Fruit fly (Drosophila melanogaster) whole organism, embryonic: ENCODE measurements around the gene CG10376.

Experiments used
- CG10565 ChIP-seq: fragments of 200-800 bp; sonication (Bioruptor generic); optimal IDR thresholded peaks from 3 replicates; lab custom pipeline; 2016; ENCODE audit warnings: missing biosample characterization, mild to moderate bottlenecking, missing genetic modification characterization
- CG11560 ChIP-seq: fragments of 200-800 bp; sonication (Bioruptor generic); IDR thresholded peaks from 3 replicates; pipeline ENCODE4 v1.3.6; 2022; ENCODE audit warnings: missing biosample characterization, missing genetic modification characterization
- CG12744 ChIP-seq: fragments of 200-800 bp; sonication (Bioruptor generic); optimal IDR thresholded peaks from 2 replicates; lab custom pipeline; 2016; ENCODE audit warnings: missing biosample characterization, missing genetic modification characterization
- CG12942 ChIP-seq: fragments of 200-800 bp; sonication (Bioruptor generic); optimal IDR thresholded peaks from 3 replicates; lab custom pipeline; 2016; ENCODE audit warnings: missing biosample characterization, missing genetic modification characterization
- CG13123 ChIP-seq: fragments of 200-800 bp; sonication (Bioruptor generic); optimal IDR thresholded peaks from 2 replicates; lab custom pipeline; 2016; ENCODE audit warnings: missing biosample characterization, missing genetic modification characterization
- CG15269 ChIP-seq: fragments of 200-800 bp; sonication (Bioruptor generic); optimal IDR thresholded peaks from 2 replicates; lab custom pipeline; 2018; ENCODE audit warnings: missing biosample characterization, mild to moderate bottlenecking, missing genetic modification characterization, moderate library complexity
- CG1602 ChIP-seq: fragments of 200-800 bp; sonication (Bioruptor generic); optimal IDR thresholded peaks from 3 replicates; lab custom pipeline; 2016; ENCODE audit warnings: missing biosample characterization, missing genetic modification characterization
- CG1603 ChIP-seq: fragments of 200-800 bp; sonication (Bioruptor generic); optimal IDR thresholded peaks from 2 replicates; lab custom pipeline; 2019; ENCODE audit warnings: missing biosample characterization, mild to moderate bottlenecking, missing genetic modification characterization, moderate library complexity
- CG17328 ChIP-seq: fragments of 200-800 bp; sonication (Bioruptor generic); IDR thresholded peaks from 2 replicates; pipeline ENCODE4 v1.3.6; 2022; ENCODE audit warnings: missing biosample characterization, missing genetic modification characterization
- CG17359 ChIP-seq: fragments of 200-800 bp; sonication (Bioruptor generic); optimal IDR thresholded peaks from 3 replicates; lab custom pipeline; 2018; ENCODE audit warnings: missing biosample characterization, mild to moderate bottlenecking, missing genetic modification characterization, moderate library complexity
- CG17361 ChIP-seq: fragments of 200-800 bp; sonication (Bioruptor generic); IDR thresholded peaks from 3 replicates; pipeline ENCODE4 v1.3.6; 2022; ENCODE audit warnings: missing biosample characterization, missing genetic modification characterization
- CG30403 ChIP-seq: fragments of 200-800 bp; sonication (Bioruptor generic); optimal IDR thresholded peaks from 3 replicates; lab custom pipeline; 2016; ENCODE audit warnings: missing biosample characterization, missing genetic modification characterization
- CG34224 ChIP-seq: fragments of 200-800 bp; sonication (Bioruptor generic); IDR thresholded peaks from 3 replicates; pipeline ENCODE4 v1.3.6; 2022; ENCODE audit warnings: missing biosample characterization, missing genetic modification characterization; ENCODE audit not compliant: partially characterized antibody
- CG3838 ChIP-seq: fragments of 200-800 bp; sonication (Bioruptor generic); optimal IDR thresholded peaks from 3 replicates; lab custom pipeline; 2016; ENCODE audit warnings: missing biosample characterization, missing genetic modification characterization
- CG3847 ChIP-seq: fragments of 200-800 bp; sonication (Bioruptor generic); IDR thresholded peaks from 2 replicates; pipeline ENCODE4 v1.3.6; 2022; ENCODE audit warnings: missing biosample characterization, missing genetic modification characterization
- CG4730 ChIP-seq: fragments of 200-800 bp; sonication (Bioruptor generic); IDR thresholded peaks from 2 replicates; pipeline ENCODE4 v1.3.6; 2022; ENCODE audit warnings: missing biosample characterization, missing genetic modification characterization
- CG4820 ChIP-seq: fragments of 200-800 bp; sonication (Bioruptor generic); optimal IDR thresholded peaks from 3 replicates; lab custom pipeline; 2016; ENCODE audit warnings: missing biosample characterization, missing genetic modification characterization
- CG5180 ChIP-seq: fragments of 200-800 bp; sonication (Bioruptor generic); optimal IDR thresholded peaks from 3 replicates; lab custom pipeline; 2017; ENCODE audit warnings: missing biosample characterization, missing genetic modification characterization, mild to moderate bottlenecking, moderate library complexity, missing genetic modification reagents
- CG7556 ChIP-seq: fragments of 200-800 bp; sonication (Bioruptor generic); optimal IDR thresholded peaks from 2 replicates; lab custom pipeline; 2017; ENCODE audit warnings: missing biosample characterization, mild to moderate bottlenecking, missing genetic modification characterization
- CG9797 ChIP-seq: fragments of 200-800 bp; sonication (Bioruptor generic); optimal IDR thresholded peaks from 3 replicates; lab custom pipeline; 2018; ENCODE audit warnings: missing biosample characterization, mild to moderate bottlenecking, missing genetic modification characterization
- CG9932 ChIP-seq: fragments of 200-800 bp; sonication (Bioruptor generic); IDR thresholded peaks from 2 replicates; pipeline ENCODE4 v1.3.6; 2022; ENCODE audit warnings: missing biosample characterization, missing genetic modification characterization
- CkIIα-i1 ChIP-seq: fragments of 200-800 bp; sonication (Bioruptor generic); IDR thresholded peaks from 2 replicates; pipeline ENCODE4 v1.3.6; 2022; ENCODE audit warnings: missing biosample characterization, missing genetic modification characterization
- Doc2 ChIP-seq: fragments of 200-800 bp; sonication (Bioruptor generic); IDR thresholded peaks from 2 replicates; pipeline ENCODE4 v1.3.6; 2022; ENCODE audit warnings: missing biosample characterization, missing genetic modification characterization
- HmgZ ChIP-seq: fragments of 200-800 bp; sonication (Bioruptor generic); optimal IDR thresholded peaks from 2 replicates; lab custom pipeline; 2018; ENCODE audit warnings: missing biosample characterization, mild to moderate bottlenecking, missing genetic modification characterization
- Hmr ChIP-seq: fragments of 200-800 bp; sonication (Bioruptor generic); optimal IDR thresholded peaks from 3 replicates; lab custom pipeline; 2017; ENCODE audit warnings: mild to moderate bottlenecking, missing biosample characterization, missing genetic modification reagents, missing genetic modification characterization
- Hr3 ChIP-seq: fragments of 200-800 bp; sonication (Bioruptor generic); optimal IDR thresholded peaks from 3 replicates; lab custom pipeline; 2016; ENCODE audit warnings: missing biosample characterization, missing genetic modification characterization
- MESR4 ChIP-seq: fragments of 200-800 bp; sonication (Bioruptor generic); optimal IDR thresholded peaks from 2 replicates; lab custom pipeline; 2018; ENCODE audit warnings: missing biosample characterization, mild to moderate bottlenecking, missing genetic modification characterization, moderate library complexity
- Mad ChIP-seq: fragments of 200-800 bp; sonication (Bioruptor generic); optimal IDR thresholded peaks from 2 replicates; lab custom pipeline; 2016; ENCODE audit warnings: missing biosample characterization, missing genetic modification characterization
- Scr ChIP-seq: fragments of 200-800 bp; sonication (Bioruptor generic); IDR thresholded peaks from 2 replicates; pipeline ENCODE4 v1.3.6; 2022; ENCODE audit warnings: missing biosample characterization, missing genetic modification characterization; ENCODE audit not compliant: partially characterized antibody
- Side ChIP-seq: fragments of 200-800 bp; sonication (Bioruptor generic); optimal IDR thresholded peaks from 2 replicates; lab custom pipeline; 2016; ENCODE audit warnings: missing biosample characterization, missing genetic modification characterization
- Sin3A ChIP-seq: fragments of >200 bp; optimal IDR thresholded peaks from 2 replicates; lab custom pipeline; 2018
- Stat92E ChIP-seq, 3 experiments: fragments of >200 bp in 2 of 3; fragments of 200-800 bp in 1 of 3; sonication (Bioruptor generic) in 1 of 3; optimal IDR thresholded peaks; 2 replicates each; lab custom pipeline; 2017 to 2019; ENCODE audit warnings: missing biosample characterization in 3 of 3, missing genetic modification characterization in 3 of 3, mild to moderate bottlenecking in 1 of 3, moderate library complexity in 1 of 3
- Tbp ChIP-seq: fragments of >200 bp; optimal IDR thresholded peaks from 2 replicates; lab custom pipeline; 2018; ENCODE audit warnings: missing biosample characterization, missing genetic modification characterization
- Vsx1 ChIP-seq: fragments of 200-800 bp; sonication (Bioruptor generic); optimal IDR thresholded peaks from 2 replicates; lab custom pipeline; 2017; ENCODE audit warnings: missing biosample characterization, mild to moderate bottlenecking, missing genetic modification characterization, missing genetic modification reagents
- croc ChIP-seq: fragments of 200-800 bp; sonication (Bioruptor generic); conservative IDR thresholded peaks from 3 replicates; pipeline ENCODE4 v1.3.6; 2022; ENCODE audit warnings: missing biosample characterization, missing genetic modification characterization
- gce ChIP-seq: fragments of 200-800 bp; sonication (Bioruptor generic); IDR thresholded peaks from 3 replicates; pipeline ENCODE4 v1.3.6; 2022; ENCODE audit warnings: missing biosample characterization, missing genetic modification characterization
- gsb ChIP-seq: fragments of 200-800 bp; sonication (Bioruptor generic); IDR thresholded peaks from 2 replicates; pipeline ENCODE4 v1.3.6; 2022; ENCODE audit warnings: missing biosample characterization, missing genetic modification characterization
- hb ChIP-seq: fragments of 200-800 bp; sonication (Bioruptor generic); IDR thresholded peaks from 3 replicates; pipeline ENCODE4 v1.3.6; 2022; ENCODE audit warnings: missing biosample characterization, missing genetic modification characterization; ENCODE audit not compliant: partially characterized antibody
- klu ChIP-seq: fragments of 200-800 bp; sonication (Bioruptor generic); IDR thresholded peaks from 2 replicates; pipeline ENCODE4 v1.3.6; 2022; ENCODE audit warnings: missing biosample characterization, missing genetic modification characterization
- lab ChIP-seq: fragments of 200-800 bp; sonication (Bioruptor generic); optimal IDR thresholded peaks from 3 replicates; lab custom pipeline; 2017; ENCODE audit warnings: missing biosample characterization, missing genetic modification characterization, mild to moderate bottlenecking, moderate library complexity, missing genetic modification reagents
- lilli ChIP-seq: fragments of 200-800 bp; sonication (Bioruptor generic); optimal IDR thresholded peaks from 3 replicates; lab custom pipeline; 2016; ENCODE audit warnings: missing biosample characterization, missing genetic modification characterization
- mam ChIP-seq: fragments of 200-800 bp; sonication (Bioruptor generic); optimal IDR thresholded peaks from 3 replicates; lab custom pipeline; 2016; ENCODE audit warnings: missing biosample characterization, missing genetic modification characterization
- nerfin-2 ChIP-seq: fragments of 200-800 bp; sonication (Bioruptor generic); IDR thresholded peaks from 2 replicates; pipeline ENCODE4 v1.3.6; 2022; ENCODE audit warnings: missing biosample characterization, missing genetic modification characterization; ENCODE audit not compliant: partially characterized antibody
- sob ChIP-seq: fragments of 200-800 bp; sonication (Bioruptor generic); IDR thresholded peaks from 2 replicates; pipeline ENCODE4 v1.3.6; 2022; ENCODE audit warnings: missing biosample characterization, missing genetic modification characterization
- sqz ChIP-seq: fragments of 200-800 bp; sonication (Bioruptor generic); optimal IDR thresholded peaks from 3 replicates; lab custom pipeline; 2018; ENCODE audit warnings: missing biosample characterization, mild to moderate bottlenecking, missing genetic modification characterization
- sug ChIP-seq: fragments of 200-800 bp; optimal IDR thresholded peaks from 2 replicates; lab custom pipeline; 2019; ENCODE audit warnings: missing biosample characterization, mild to moderate bottlenecking, missing genetic modification characterization, moderate library complexity
- tll ChIP-seq, 2 experiments: fragments of 200-800 bp in 1 of 2; fragments of >200 bp in 1 of 2; sonication (Bioruptor generic) in 1 of 2; optimal IDR thresholded peaks; 2 replicates each; lab custom pipeline; 2017 to 2019; ENCODE audit warnings: missing biosample characterization in 2 of 2, missing genetic modification characterization in 2 of 2, mild to moderate bottlenecking in 1 of 2, moderate library complexity in 1 of 2
- tx ChIP-seq: fragments of 200-800 bp; sonication (Bioruptor generic); optimal IDR thresholded peaks from 2 replicates; lab custom pipeline; 2016; ENCODE audit warnings: missing biosample characterization, missing genetic modification characterization
- zfh2 ChIP-seq: fragments of 200-800 bp; sonication (Bioruptor generic); optimal IDR thresholded peaks from 2 replicates; lab custom pipeline; 2016; ENCODE audit warnings: missing biosample characterization, missing genetic modification characterization

CG10376 gene

DNA sequence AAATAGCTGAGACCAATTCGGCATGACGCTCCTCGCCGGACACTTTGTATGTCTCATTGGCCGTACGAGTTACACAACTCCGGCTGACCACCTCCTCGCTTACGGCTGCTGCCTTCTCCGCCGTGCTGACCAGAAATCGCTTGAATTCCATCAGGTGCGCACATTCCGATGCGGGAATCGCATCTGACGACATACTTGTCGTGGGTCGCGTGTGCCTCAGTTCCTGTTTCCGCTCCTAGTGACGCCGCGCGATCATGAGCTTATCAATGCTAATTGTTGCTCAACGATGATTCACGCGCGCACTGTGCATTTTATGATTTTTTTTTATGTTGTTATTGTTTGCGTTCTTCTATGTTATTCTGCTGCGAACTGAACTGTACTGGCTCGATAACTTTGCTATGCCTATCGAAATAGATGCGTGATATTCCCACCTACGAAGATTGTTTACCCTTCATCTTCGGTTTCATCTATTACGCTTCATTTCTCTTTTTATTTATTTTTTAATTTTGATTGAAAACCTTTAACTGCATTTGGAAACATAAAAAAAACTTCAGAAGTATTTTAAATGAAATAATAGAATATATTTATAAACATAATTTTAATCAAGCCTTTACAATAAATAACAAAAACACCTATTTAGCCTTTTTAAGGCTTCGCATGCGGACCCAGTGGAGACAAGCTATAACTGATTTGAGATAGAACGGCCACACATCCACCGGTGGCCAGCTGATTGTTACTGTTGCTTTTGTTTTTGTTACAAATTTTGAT, at the start of gene CG10376, which contains the start of gene CG10343 (continued):
- TF ChIP-seq Tbp (GFP tag; lab: Kevin White, UChicago) (no peak), CG1603 (tag; lab: Kevin White, UChicago) (peak; percentile 31), CG4730 (GFP tag; lab: Robert Waterston, UW) (peak; percentile 81), Doc2 (peak; percentile 36; the same call in 1 of the 2 replicates), CkIIα-i1 (GFP tag; lab: Robert Waterston, UW) (no peak), Sin3A (lab: Kevin White, UChicago) (peak; percentile 68), klu (peak; percentile 85; the same call in 1 of the 2 replicates), CG5180 (GFP tag; lab: Kevin White, UChicago) (no peak), sob (GFP tag; lab: Robert Waterston, UW) (peak; percentile 89), CG3838 (GFP tag; lab: Kevin White, UChicago) (peak; percentile 60), CG12744 (GFP tag; lab: Kevin White, UChicago) (no peak), nerfin-2 (no peak), lilli (GFP tag; lab: Kevin White, UChicago) (peak; percentile 80), Stat92E (GFP tag; optimal IDR thresholded peaks at IDR 0.05; lab: Kevin White, UChicago) (peak in 1 of 3 experiments; percentile 54), lab (GFP tag; lab: Kevin White, UChicago) (peak; percentile 84), zfh2 (GFP tag; lab: Kevin White, UChicago) (peak; percentile 66), gce (GFP tag; lab: Robert Waterston, UW) (no peak), tx (GFP tag; lab: Kevin White, UChicago) (peak; percentile 27), CG3847 (GFP tag; lab: Robert Waterston, UW) (peak; percentile 93), Vsx1 (peak; percentile 72), MESR4 (GFP tag; lab: Kevin White, UChicago) (peak; percentile 65), CG10565 (GFP tag; lab: Kevin White, UChicago) (no peak), gsb (GFP tag; lab: Robert Waterston, UW) (peak; percentile 44; the same call in 1 of the 2 replicates), sug (tag; lab: Kevin White, UChicago) (peak; percentile 95), CG13123 (GFP tag; lab: Kevin White, UChicago) (peak; percentile 55), Side (no peak), Scr (GFP tag; lab: Robert Waterston, UW) (0 out of 2 replicates have a peak, but pooled peaks have one; percentile 16), CG17361 (GFP tag; lab: Robert Waterston, UW) (peak; percentile 98), CG15269 (peak; percentile 92), Hr3 (GFP tag; lab: Kevin White, UChicago) (peak; percentile 94), sqz (GFP tag; lab: Kevin White, UChicago) (peak; percentile 87), HmgZ (tag; lab: Kevin White, UChicago) (peak; percentile 81), hb (GFP tag; lab: Robert Waterston, UW) (no peak), CG34224 (GFP tag; lab: Robert Waterston, UW) (no peak), CG30403 (GFP tag; lab: Kevin White, UChicago) (peak; percentile 94), CG4820 (GFP tag; lab: Kevin White, UChicago) (peak; percentile 81), Hmr (peak; percentile 90), Mad (GFP tag; lab: Kevin White, UChicago) (peak; percentile 72), CG7556 (GFP tag; lab: Kevin White, UChicago) (peak; percentile 85), mam (GFP tag; lab: Kevin White, UChicago) (peak; percentile 69), CG1602 (GFP tag; lab: Kevin White, UChicago) (peak; percentile 91), CG17359 (peak; percentile 83), CG9797 (GFP tag; lab: Kevin White, UChicago) (peak; percentile 92), tll (GFP tag; optimal IDR thresholded peaks at IDR 0.05; lab: Kevin White, UChicago) (peak in 1 of 2 experiments; percentile 58), croc (peak; percentile 87), CG9932 (GFP tag; lab: Robert Waterston, UW) (peak; percentile 94), CG17328 (GFP tag; lab: Robert Waterston, UW) (peak; percentile 72), CG12942 (GFP tag; lab: Kevin White, UChicago) (peak; percentile 83), CG11560 (peak; percentile 82)
